Fruit fly (Drosophila melanogaster): ENCODE results near the gene CG9123.
A peak's percentile ranks its signal among the peaks of the same experiment; 100 is the strongest.

CG9123 gene

DNA sequence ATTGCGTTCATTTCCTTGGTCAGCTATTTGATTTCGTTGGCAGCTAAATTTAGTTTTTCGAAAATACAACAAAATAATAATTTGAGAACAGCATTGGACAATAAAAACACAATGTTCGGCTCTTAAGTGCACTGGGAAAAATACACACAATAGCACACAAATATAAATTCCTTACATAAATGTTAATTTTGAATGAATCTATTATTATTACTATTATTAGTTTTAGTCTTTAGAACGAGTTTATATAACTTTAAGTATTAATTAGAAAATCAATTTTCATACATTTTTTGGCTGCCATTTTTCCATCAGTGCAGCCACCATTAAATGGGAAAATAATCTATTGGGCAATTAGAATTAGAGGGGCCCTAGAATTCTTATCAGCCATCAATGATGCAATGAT lies 32.0 kb downstream of the CG9123 start (continued):
- TF ChIP-seq corto (GFP tag; optimal IDR thresholded peaks at IDR 0.05), result no peak
- TF ChIP-seq Aef1 (GFP tag; IDR thresholded peaks at IDR 0.05), result 0 out of 3 replicates have a peak, but pooled peaks have one; percentile 18
- TF ChIP-seq CG3407 (GFP tag; optimal IDR thresholded peaks at IDR 0.05), result no peak
- TF ChIP-seq Rfx (GFP tag; IDR thresholded peaks at IDR 0.05), result no peak
- no peak for TF ChIP-seq twi (tag; optimal IDR thresholded peaks at IDR 0.05)
- TF ChIP-seq NC2α (GFP tag; optimal IDR thresholded peaks at IDR 0.05), result no peak
- no peak for TF ChIP-seq CG31388 (GFP tag; optimal IDR thresholded peaks at IDR 0.05)
- no peak for TF ChIP-seq ATbp (GFP tag; optimal IDR thresholded peaks at IDR 0.05)
- no peak for TF ChIP-seq zfh1 (GFP tag; IDR thresholded peaks at IDR 0.05)
- no peak for TF ChIP-seq CG9727 (GFP tag; optimal IDR thresholded peaks at IDR 0.05)
- TF ChIP-seq CG4707 (GFP tag; optimal IDR thresholded peaks at IDR 0.05), result no peak
- TF ChIP-seq CG7745 (tag; optimal IDR thresholded peaks at IDR 0.05), result no peak
- no peak for TF ChIP-seq CG17186 (GFP tag; optimal IDR thresholded peaks at IDR 0.05)
- peak; percentile 32; the same call in 1 of the 2 replicates for TF ChIP-seq Xrp1 (GFP tag; IDR thresholded peaks at IDR 0.05)
- peak; percentile 24 for TF ChIP-seq fd96Cb (tag; optimal IDR thresholded peaks at IDR 0.05)
- TF ChIP-seq CG5953 (GFP tag; IDR thresholded peaks at IDR 0.05), result no peak
- no peak for TF ChIP-seq cwo (GFP tag; optimal IDR thresholded peaks at IDR 0.05)
- no peak for TF ChIP-seq eve (GFP tag; optimal IDR thresholded peaks at IDR 0.05)
- TF ChIP-seq crc (GFP tag; optimal IDR thresholded peaks at IDR 0.05), result no peak
- no peak for TF ChIP-seq gt (GFP tag; IDR thresholded peaks at IDR 0.05)
- TF ChIP-seq CG33213 (GFP tag; optimal IDR thresholded peaks at IDR 0.05), result no peak
- TF ChIP-seq Lpt (GFP tag; optimal IDR thresholded peaks at IDR 0.05), result no peak
- TF ChIP-seq ERR (GFP tag; optimal IDR thresholded peaks at IDR 0.05), result no peak
- TF ChIP-seq tap (tag; optimal IDR thresholded peaks at IDR 0.05), result peak; percentile 30
- no peak for TF ChIP-seq Sry-δ (GFP tag; optimal IDR thresholded peaks at IDR 0.05)
- no peak for TF ChIP-seq CG4360 (GFP tag; IDR thresholded peaks at IDR 0.05)
- TF ChIP-seq insv (GFP tag; optimal IDR thresholded peaks at IDR 0.05), result no peak
- TF ChIP-seq Gsc (GFP tag; IDR thresholded peaks at IDR 0.05), result no peak
- no peak for TF ChIP-seq jigr1 (GFP tag; IDR thresholded peaks at IDR 0.05)
- TF ChIP-seq sc (optimal IDR thresholded peaks at IDR 0.05), result no peak
- TF ChIP-seq sc (GFP tag; optimal IDR thresholded peaks at IDR 0.05), result no peak
- TF ChIP-seq Ets65A (GFP tag), result no peak
- TF ChIP-seq CG12659 (GFP tag; optimal IDR thresholded peaks at IDR 0.05), result no peak
- no peak for TF ChIP-seq CG2116 (GFP tag; optimal IDR thresholded peaks at IDR 0.05)
- no peak for TF ChIP-seq CG13296 (GFP tag; optimal IDR thresholded peaks at IDR 0.05)
- 0 out of 2 replicates have a peak, but pooled peaks have one; percentile 23 for TF ChIP-seq HLH3B (GFP tag; IDR thresholded peaks at IDR 0.05)
- no peak for TF ChIP-seq chif (GFP tag; optimal IDR thresholded peaks at IDR 0.05)
- peak; percentile 36 for TF ChIP-seq CG31441 (GFP tag; IDR thresholded peaks at IDR 0.05)
- no peak for TF ChIP-seq CG6254 (GFP tag; optimal IDR thresholded peaks at IDR 0.05)
- TF ChIP-seq cad (GFP tag; optimal IDR thresholded peaks at IDR 0.05), result no peak
- no peak for TF ChIP-seq kni (GFP tag; optimal IDR thresholded peaks at IDR 0.05)
- no peak for TF ChIP-seq pum (GFP tag; optimal IDR thresholded peaks at IDR 0.05)
- TF ChIP-seq ase (GFP tag; IDR thresholded peaks at IDR 0.05), result no peak
- no peak for TF ChIP-seq E2f1 (GFP tag; IDR thresholded peaks at IDR 0.05)
- no peak for TF ChIP-seq Dbx (GFP tag; IDR thresholded peaks at IDR 0.05)
- TF ChIP-seq chm (GFP tag; IDR thresholded peaks at IDR 0.05), result no peak
- TF ChIP-seq Fer3 (tag; optimal IDR thresholded peaks at IDR 0.05), result peak; percentile 8
- no peak for TF ChIP-seq GATAe (GFP tag; conservative IDR thresholded peaks at IDR 0.05)
- no peak for TF ChIP-seq CG6854 (GFP tag; optimal IDR thresholded peaks at IDR 0.05)
- no peak for TF ChIP-seq mam (GFP tag; optimal IDR thresholded peaks at IDR 0.05)
- peak; percentile 11 for TF ChIP-seq CG12391 (tag; optimal IDR thresholded peaks at IDR 0.05)
- TF ChIP-seq CG10565 (GFP tag; optimal IDR thresholded peaks at IDR 0.05), result no peak
- no peak for TF ChIP-seq p53 (GFP tag; optimal IDR thresholded peaks at IDR 0.05)

All from whole organism, embryonic.